Fruit fly (Drosophila melanogaster) whole organism, prepupa: ENCODE measurements around the gene Serinc.

Source experiments
- CG11294 ChIP-seq: fragments of 200-800 bp; sonication (Bioruptor generic); IDR thresholded peaks from 2 replicates; pipeline ENCODE4 v1.3.6; 2022; ENCODE audit warnings: missing biosample characterization, missing genetic modification characterization
- CG11762 ChIP-seq: fragments of 200-800 bp; sonication (Bioruptor generic); optimal IDR thresholded peaks from 3 replicates; lab custom pipeline; 2016; ENCODE audit warnings: missing biosample characterization, missing genetic modification characterization; ENCODE audit not compliant: insufficient read depth
- CG4318 ChIP-seq: fragments of 200-800 bp; sonication (Bioruptor generic); optimal IDR thresholded peaks from 3 replicates; lab custom pipeline; 2017; ENCODE audit warnings: missing biosample characterization, mild to moderate bottlenecking, missing genetic modification characterization
- Eip93F ChIP-seq: fragments of 200-800 bp; sonication (Bioruptor generic); optimal IDR thresholded peaks from 2 replicates; lab custom pipeline; 2016; ENCODE audit warnings: missing biosample characterization, mild to moderate bottlenecking, missing genetic modification characterization
- Sox14 ChIP-seq: fragments of 200-800 bp; sonication (Bioruptor generic); optimal IDR thresholded peaks from 3 replicates; lab custom pipeline; 2016; ENCODE audit warnings: missing biosample characterization, missing genetic modification characterization
- fd85E ChIP-seq: fragments of 200-800 bp; sonication (Bioruptor generic); optimal IDR thresholded peaks from 3 replicates; lab custom pipeline; 2016; ENCODE audit warnings: missing biosample characterization, missing genetic modification characterization

dm6 chr3L:16412394-16412950, at the start of gene Serinc:
- TF ChIP-seq CG4318 (GFP tag; lab: Kevin White, UChicago) (no peak), Eip93F (GFP tag; lab: Kevin White, UChicago) (no peak), CG11294 (GFP tag; lab: Robert Waterston, UW) (no peak), fd85E (no peak), CG11762 (GFP tag; lab: Kevin White, UChicago) (no peak), Sox14 (GFP tag; lab: Kevin White, UChicago) (peak; percentile 87)
